Worm (Caenorhabditis elegans): ENCODE measurements around the gene M02E1.4.

M02E1.4 gene

DNA sequence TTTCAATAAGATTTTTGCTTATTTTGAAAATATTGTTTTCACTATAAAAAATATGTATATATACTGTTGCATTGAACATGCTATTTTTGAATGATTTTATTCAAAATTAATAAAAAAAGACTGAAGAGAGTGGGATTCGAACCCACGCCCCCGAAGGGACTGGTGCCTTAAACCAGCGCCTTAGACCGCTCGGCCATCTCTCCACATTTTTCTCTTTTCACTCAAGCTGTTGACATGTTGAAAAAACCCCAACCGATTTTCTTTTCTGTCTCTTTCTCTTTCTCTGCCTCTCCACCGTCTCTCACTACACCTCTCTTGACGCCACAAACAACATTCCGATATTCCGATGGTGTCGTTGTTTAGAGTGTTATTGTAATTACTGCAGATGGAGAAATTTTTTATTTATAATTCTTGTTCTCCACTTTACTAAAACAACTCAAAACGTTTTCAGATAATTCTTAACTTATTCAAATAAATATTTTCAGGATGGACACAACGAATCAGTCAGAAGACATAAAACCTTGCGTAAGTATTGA is 40.1 kb downstream of the M02E1.4 start, which contains the start of gene sor-3 (continued):
- TF ChIP-seq hlh-6 (tag; optimal IDR thresholded peaks at IDR 0.05) (peak; percentile 76), ama-1 (optimal IDR thresholded peaks at IDR 0.05) (no peak), dmd-4 (tag; optimal IDR thresholded peaks at IDR 0.05; ENCODE audit: borderline replicate concordance) (peak; percentile 86), ceh-48 (tag; optimal IDR thresholded peaks at IDR 0.05) (peak; percentile 81), pat-9 (tag; optimal IDR thresholded peaks at IDR 0.05) (peak; percentile 85), sox-2 (GFP tag; IDR thresholded peaks at IDR 0.05) (peak; percentile 45; the same call in 1 of the 2 replicates), T23F11.4 (GFP tag; optimal IDR thresholded peaks at IDR 0.05) (peak; percentile 84), ref-2 (tag; optimal IDR thresholded peaks at IDR 0.05) (peak; percentile 77), ceh-34 (tag; optimal IDR thresholded peaks at IDR 0.05) (peak; percentile 82), pqm-1 (tag; optimal IDR thresholded peaks at IDR 0.05) (peak; percentile 85), lin-11 (tag; optimal IDR thresholded peaks at IDR 0.05) (peak; percentile 86), ttx-3 (tag; optimal IDR thresholded peaks at IDR 0.05) (peak; percentile 82), che-1 (tag; optimal IDR thresholded peaks at IDR 0.05) (peak; percentile 88), pros-1 (tag; optimal IDR thresholded peaks at IDR 0.05) (peak; percentile 16), elt-4 (tag; optimal IDR thresholded peaks at IDR 0.05) (no peak), C08G9.2 (tag; optimal IDR thresholded peaks at IDR 0.05) (peak; percentile 71), fkh-10 (GFP tag; optimal IDR thresholded peaks at IDR 0.05) (no peak), ceh-45 (GFP tag; IDR thresholded peaks at IDR 0.05) (peak; percentile 84), odd-2 (tag; optimal IDR thresholded peaks at IDR 0.05) (no peak), ceh-31 (tag; optimal IDR thresholded peaks at IDR 0.05) (peak; percentile 76), rnt-1 (tag; optimal IDR thresholded peaks at IDR 0.05) (peak; percentile 77), C38D4.7 (GFP tag; optimal IDR thresholded peaks at IDR 0.05) (peak; percentile 86)

DNA sequence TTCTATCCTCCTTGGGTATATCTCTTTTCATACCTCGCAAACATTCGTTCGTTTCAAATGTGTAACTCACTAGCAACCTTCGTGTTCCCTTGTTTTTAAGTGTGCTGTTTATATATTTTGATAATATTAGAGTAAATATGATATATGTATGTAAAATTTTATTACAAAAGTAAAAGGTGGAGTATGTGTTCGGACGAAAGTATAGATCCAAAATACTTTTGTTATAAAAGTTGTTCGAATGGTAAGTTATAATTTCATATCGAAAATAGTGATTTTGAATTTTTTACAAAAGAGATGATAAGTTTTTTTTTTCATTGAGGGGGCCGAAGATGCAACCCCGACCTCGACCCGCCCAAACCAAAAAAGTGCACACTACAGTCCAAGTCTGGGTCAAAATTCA is 44.7 kb downstream of the M02E1.4 start, which contains the start of gene C04E7.1:
C04E7.1 (plus strand) TSS at position 301 of the 400 bp plus-strand sequence.
- no peak for TF ChIP-seq gmeb-2 (tag; optimal IDR thresholded peaks at IDR 0.05)
- no peak for TF ChIP-seq ahr-1 (tag; optimal IDR thresholded peaks at IDR 0.05)

DNA sequence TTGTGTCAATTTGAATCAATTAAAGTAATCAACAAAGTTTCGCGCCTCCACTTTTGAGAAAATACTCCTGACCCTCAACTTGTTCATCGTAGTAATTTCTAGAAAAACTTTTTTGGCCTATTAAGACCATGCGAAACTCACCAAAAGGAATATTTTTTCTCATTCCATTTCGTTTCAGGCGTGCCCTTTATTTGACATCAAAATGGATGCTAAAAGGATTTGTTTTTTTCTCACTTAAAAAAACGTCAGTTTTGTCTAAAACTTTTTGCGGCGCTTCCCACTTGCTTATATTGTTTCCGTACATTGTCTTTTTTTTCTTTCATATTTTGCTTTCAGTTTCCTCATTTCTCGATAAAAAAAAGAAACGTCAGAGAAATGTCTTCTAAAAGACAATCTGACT is 47.4 kb downstream of the M02E1.4 start, which contains the start of gene C04E7.5:
C04E7.5 (plus strand) TSS at position 301 of the 400 bp plus-strand sequence.
- TF ChIP-seq ttx-3 (tag; optimal IDR thresholded peaks at IDR 0.05) (no peak), tbx-7 (tag; optimal IDR thresholded peaks at IDR 0.05) (no peak), ahr-1 (tag; optimal IDR thresholded peaks at IDR 0.05) (no peak), fkh-6 (tag; optimal IDR thresholded peaks at IDR 0.05) (no peak), ets-4 (tag; optimal IDR thresholded peaks at IDR 0.05) (no peak), pha-2 (tag; optimal IDR thresholded peaks at IDR 0.05) (no peak), ceh-6 (GFP tag; optimal IDR thresholded peaks at IDR 0.05) (no peak), hlh-15 (tag; optimal IDR thresholded peaks at IDR 0.05) (no peak), ceh-45 (GFP tag; IDR thresholded peaks at IDR 0.05) (no peak), ref-2 (tag; optimal IDR thresholded peaks at IDR 0.05) (no peak), fkh-10 (GFP tag; optimal IDR thresholded peaks at IDR 0.05) (no peak), unc-42 (tag; optimal IDR thresholded peaks at IDR 0.05) (no peak), hlh-30 (tag; optimal IDR thresholded peaks at IDR 0.05; ENCODE audit: insufficient read depth) (no peak), nhr-11 (tag; optimal IDR thresholded peaks at IDR 0.05) (no peak), sox-2 (GFP tag; IDR thresholded peaks at IDR 0.05) (no peak), T23F11.4 (GFP tag; optimal IDR thresholded peaks at IDR 0.05) (no peak), ceh-19 (GFP tag; optimal IDR thresholded peaks at IDR 0.05) (no peak)
